Worm (Caenorhabditis elegans) whole organism, L4 larva: Measurements from ENCODE around the gene cnt-2.
A peak's percentile ranks its signal among the peaks of the same experiment; 100 is the strongest.

Experiments used
- D1046.2 ChIP-seq: fragments of 200-800 bp; sonication (Bioruptor generic); IDR thresholded peaks from 2 replicates; pipeline ENCODE4 v1.3.6; 2022; ENCODE audit warnings: missing genetic modification characterization, missing compliant biosample characterization
- F10B5.3 ChIP-seq: sonication (generic microtip); optimal IDR thresholded peaks from 2 replicates; lab custom pipeline; 2016; ENCODE audit warnings: mild to moderate bottlenecking, missing genetic modification characterization, missing compliant biosample characterization
- F26F4.8 ChIP-seq: fragments of 200-800 bp; sonication (Bioruptor generic); conservative IDR thresholded peaks from 2 replicates; pipeline ENCODE4 v1.3.6; 2022; ENCODE audit warnings: missing genetic modification characterization, missing compliant biosample characterization
- F44E2.7 ChIP-seq: fragments of 200-800 bp; sonication (Bioruptor generic); IDR thresholded peaks from 2 replicates; pipeline ENCODE4 v2.1.2; 2022; ENCODE audit warnings: missing genetic modification characterization, missing compliant biosample characterization
- F49E8.2 ChIP-seq: sonication (generic microtip); optimal IDR thresholded peaks from 2 replicates; lab custom pipeline; 2016; ENCODE audit warnings: missing compliant biosample characterization, mild to moderate bottlenecking, missing genetic modification characterization, borderline replicate concordance
- Y105C5A.15 ChIP-seq: fragments of 200-800 bp; sonication (Bioruptor generic); IDR thresholded peaks from 2 replicates; pipeline ENCODE4 v1.3.6; 2022; ENCODE audit warnings: missing genetic modification characterization, missing compliant biosample characterization
- Y48G9A.11 ChIP-seq: fragments of 200-800 bp; sonication (Bioruptor generic); IDR thresholded peaks from 2 replicates; pipeline ENCODE4 v1.3.6; 2022; ENCODE audit warnings: missing genetic modification reagents, missing genetic modification characterization, missing compliant biosample characterization
- aha-1 ChIP-seq: fragments of 150-350 bp; peaks from one replicate; lab custom pipeline; 2014; ENCODE audit warnings: missing biosample characterization, missing genetic modification characterization
- aly-2 ChIP-seq: sonication (generic microtip); optimal IDR thresholded peaks from 2 replicates; lab custom pipeline; 2018; ENCODE audit warnings: missing biosample characterization, missing genetic modification characterization
- arid-1 ChIP-seq: fragments of 200-800 bp; sonication (Bioruptor generic); conservative IDR thresholded peaks from 2 replicates; pipeline ENCODE4 v1.3.6; 2022; ENCODE audit warnings: missing genetic modification reagents, missing genetic modification characterization, missing compliant biosample characterization
- ceh-44 ChIP-seq: fragments of 200-800 bp; sonication (Bioruptor generic); IDR thresholded peaks from 2 replicates; pipeline ENCODE4 v1.3.6; 2022; ENCODE audit warnings: missing genetic modification reagents, missing genetic modification characterization, missing compliant biosample characterization
- ceh-62 ChIP-seq: sonication (generic microtip); optimal IDR thresholded peaks from 2 replicates; lab custom pipeline; 2017; ENCODE audit warnings: missing biosample characterization, missing genetic modification characterization
- ceh-82 ChIP-seq: sonication (generic microtip); optimal IDR thresholded peaks from 2 replicates; lab custom pipeline; 2017; ENCODE audit warnings: missing biosample characterization, missing genetic modification characterization
- daf-19 ChIP-seq: fragments of 200-800 bp; sonication (Bioruptor generic); conservative IDR thresholded peaks from 2 replicates; pipeline ENCODE4 v1.3.6; 2022; ENCODE audit warnings: missing genetic modification characterization, missing compliant biosample characterization
- dmd-8 ChIP-seq: fragments of 200-800 bp; sonication (Bioruptor generic); IDR thresholded peaks from 2 replicates; pipeline ENCODE4 v1.3.6; 2022; ENCODE audit warnings: missing genetic modification characterization, missing compliant biosample characterization
- dmd-9 ChIP-seq: fragments of 200-800 bp; sonication (Bioruptor generic); IDR thresholded peaks from 2 replicates; pipeline ENCODE4 v1.3.6; 2022; ENCODE audit warnings: missing genetic modification reagents, missing genetic modification characterization, missing compliant biosample characterization
- dpl-1 ChIP-seq: fragments of 150-350 bp; optimal IDR thresholded peaks from 2 replicates; lab custom pipeline; 2014; ENCODE audit warnings: missing biosample characterization, missing genetic modification reagents, missing genetic modification characterization
- dve-1 ChIP-seq: sonication (generic microtip); optimal IDR thresholded peaks from 2 replicates; lab custom pipeline; 2017; ENCODE audit warnings: antibody characterized with exemption, mild to moderate bottlenecking, missing genetic modification characterization, missing compliant biosample characterization; ENCODE audit not compliant: insufficient read depth
- egl-27 ChIP-seq: sonication (generic microtip); optimal IDR thresholded peaks from 3 replicates; lab custom pipeline; 2017; ENCODE audit warnings: missing biosample characterization, missing genetic modification reagents, missing genetic modification characterization
- egl-43 ChIP-seq: fragments of 200-800 bp; sonication (Bioruptor generic); IDR thresholded peaks from 2 replicates; pipeline ENCODE4 v1.3.6; 2022; ENCODE audit warnings: missing genetic modification reagents, missing genetic modification characterization, missing compliant biosample characterization
- fos-1 ChIP-seq: fragments of 150-350 bp; optimal IDR thresholded peaks from 2 replicates; lab custom pipeline; 2014; ENCODE audit warnings: missing biosample characterization, missing genetic modification characterization
- gei-8 ChIP-seq: fragments of 200-800 bp; sonication (Bioruptor generic); optimal IDR thresholded peaks from 2 replicates; lab custom pipeline; 2018; ENCODE audit warnings: mild to moderate bottlenecking, missing genetic modification characterization, missing compliant biosample characterization
- hlh-30 ChIP-seq: sonication (generic microtip); optimal IDR thresholded peaks from 2 replicates; lab custom pipeline; 2017; ENCODE audit warnings: antibody characterized with exemption, mild to moderate bottlenecking, missing genetic modification characterization, missing compliant biosample characterization; ENCODE audit not compliant: insufficient read depth
- hmg-1.1 ChIP-seq: fragments of 200-800 bp; sonication (Bioruptor generic); IDR thresholded peaks from 2 replicates; pipeline ENCODE4 v1.3.6; 2022; ENCODE audit warnings: missing genetic modification reagents, missing genetic modification characterization, missing compliant biosample characterization
- lim-7 ChIP-seq: fragments of 200-800 bp; sonication (Bioruptor generic); IDR thresholded peaks from 2 replicates; pipeline ENCODE4 v1.3.6; 2022; ENCODE audit warnings: missing genetic modification characterization, missing compliant biosample characterization
- lin-1 ChIP-seq: fragments of 200-800 bp; sonication (Bioruptor generic); IDR thresholded peaks from 2 replicates; pipeline ENCODE4 v1.3.6; 2022; ENCODE audit warnings: missing genetic modification reagents, missing genetic modification characterization, missing compliant biosample characterization
- lin-13 ChIP-seq: fragments of 150-350 bp; optimal IDR thresholded peaks from 2 replicates; lab custom pipeline; 2014; ENCODE audit warnings: missing biosample characterization, missing genetic modification reagents, missing genetic modification characterization
- lin-15B ChIP-seq: fragments of 150-350 bp; sonication (generic microtip); optimal IDR thresholded peaks from 3 replicates; lab custom pipeline; 2014; ENCODE audit warnings: missing biosample characterization, missing genetic modification characterization
- lin-39 ChIP-seq: fragments of 150-350 bp; optimal IDR thresholded peaks from 2 replicates; lab custom pipeline; 2014; ENCODE audit warnings: missing biosample characterization, missing genetic modification reagents, missing genetic modification characterization
- lir-3 ChIP-seq: sonication (generic microtip); optimal IDR thresholded peaks from 2 replicates; lab custom pipeline; 2016; ENCODE audit warnings: mild to moderate bottlenecking, missing genetic modification characterization, missing compliant biosample characterization
- madf-9 ChIP-seq: fragments of 200-800 bp; sonication (Bioruptor generic); conservative IDR thresholded peaks from 2 replicates; pipeline ENCODE4 v1.3.6; 2022; ENCODE audit warnings: missing genetic modification reagents, missing genetic modification characterization, missing compliant biosample characterization
- mes-2 ChIP-seq: sonication (generic microtip); optimal IDR thresholded peaks from 2 replicates; lab custom pipeline; 2016; ENCODE audit warnings: missing genotype, mild to moderate bottlenecking, missing genetic modification characterization, missing compliant biosample characterization; ENCODE audit not compliant: poor library complexity, severe bottlenecking
- mxl-3 ChIP-seq: fragments of 200-800 bp; sonication (Bioruptor generic); optimal IDR thresholded peaks from 2 replicates; lab custom pipeline; 2018; ENCODE audit warnings: mild to moderate bottlenecking, missing genetic modification characterization, missing compliant biosample characterization
- nhr-11 ChIP-seq: fragments of 150-350 bp; optimal IDR thresholded peaks from 2 replicates; lab custom pipeline; 2014; ENCODE audit warnings: missing biosample characterization, missing genetic modification characterization
- nhr-28 ChIP-seq: fragments of 150-350 bp; optimal IDR thresholded peaks from 2 replicates; lab custom pipeline; 2014; ENCODE audit warnings: missing biosample characterization, missing genetic modification characterization
- nhr-41 ChIP-seq: fragments of 200-800 bp; sonication (Bioruptor generic); IDR thresholded peaks from 2 replicates; pipeline ENCODE4 v1.3.6; 2022; ENCODE audit warnings: missing genetic modification reagents, missing genetic modification characterization, missing compliant biosample characterization
- nhr-6 ChIP-seq: fragments of 150-350 bp; optimal IDR thresholded peaks from 2 replicates; lab custom pipeline; 2014; ENCODE audit warnings: missing biosample characterization, missing genetic modification characterization
- nhr-77 ChIP-seq: fragments of 150-350 bp; optimal IDR thresholded peaks from 2 replicates; lab custom pipeline; 2014; ENCODE audit warnings: missing biosample characterization, missing genetic modification characterization
- rbr-2 ChIP-seq: sonication (generic microtip); optimal IDR thresholded peaks from 2 replicates; lab custom pipeline; 2016; ENCODE audit warnings: missing genotype, missing genetic modification characterization, missing compliant biosample characterization
- sdz-12 ChIP-seq: fragments of 200-800 bp; sonication (Bioruptor generic); optimal IDR thresholded peaks from 2 replicates; lab custom pipeline; 2018; ENCODE audit warnings: mild to moderate bottlenecking, missing genetic modification characterization, missing compliant biosample characterization
- snpc-1.2 ChIP-seq: fragments of 200-800 bp; sonication (Bioruptor generic); IDR thresholded peaks from 2 replicates; pipeline ENCODE4 v1.3.6; 2022; ENCODE audit warnings: missing genetic modification reagents, missing genetic modification characterization, missing compliant biosample characterization
- snpc-4 ChIP-seq: fragments of 150-350 bp; optimal IDR thresholded peaks from 2 replicates; lab custom pipeline; 2014; ENCODE audit warnings: missing biosample characterization, missing genetic modification characterization
- spr-1 ChIP-seq: sonication (generic microtip); optimal IDR thresholded peaks from 2 replicates; lab custom pipeline; 2016; ENCODE audit warnings: mild to moderate bottlenecking, missing genetic modification characterization, missing compliant biosample characterization
- spr-3 ChIP-seq: fragments of 200-800 bp; sonication (Bioruptor generic); optimal IDR thresholded peaks from 2 replicates; lab custom pipeline; 2018; ENCODE audit warnings: mild to moderate bottlenecking, missing genetic modification characterization, missing compliant biosample characterization
- tra-1 ChIP-seq: fragments of 200-800 bp; sonication (Bioruptor generic); IDR thresholded peaks from 2 replicates; pipeline ENCODE4 v1.3.6; 2022; ENCODE audit warnings: missing genetic modification reagents, missing genetic modification characterization, missing compliant biosample characterization
- unc-39 ChIP-seq: sonication (generic microtip); optimal IDR thresholded peaks from 2 replicates; lab custom pipeline; 2017; ENCODE audit warnings: missing biosample characterization, missing genetic modification characterization
- unc-62 ChIP-seq, 3 experiments: fragments of 150-350 bp in 1 of 3; sonication (generic microtip); optimal IDR thresholded peaks in 2 of 3; peaks in 1 of 3; 1 replicate in 1 of 3; 2 replicates in 2 of 3; lab custom pipeline; 2014 to 2017; ENCODE audit warnings: missing biosample characterization in 3 of 3, missing genetic modification characterization in 3 of 3, missing genetic modification reagents in 3 of 3, missing genotype in 1 of 3
- vab-7 ChIP-seq: fragments of 200-800 bp; sonication (Bioruptor generic); IDR thresholded peaks from 2 replicates; pipeline ENCODE4 v1.3.6; 2022; ENCODE audit warnings: missing genetic modification reagents, missing genetic modification characterization, missing compliant biosample characterization
- zfp-3 ChIP-seq: fragments of 200-800 bp; sonication (Bioruptor generic); conservative IDR thresholded peaks from 2 replicates; pipeline ENCODE4 v1.3.6; 2022; ENCODE audit warnings: missing genetic modification reagents, missing genetic modification characterization, missing compliant biosample characterization
- zip-11 ChIP-seq: fragments of 200-800 bp; sonication (Bioruptor generic); IDR thresholded peaks from 2 replicates; pipeline ENCODE4 v1.3.6; 2022; ENCODE audit warnings: missing genetic modification characterization, missing compliant biosample characterization

cnt-2 gene

ce11 chrIII:10624564-10624963 is 30.3 kb upstream of the cnt-2 start (continued):
- TF ChIP-seq D1046.2 (GFP tag; lab: Robert Waterston, UW) (peak; percentile 89), lin-39 (no peak), dve-1 (tag; lab: Kevin White, UChicago) (peak; percentile 46), vab-7 (GFP tag; lab: Robert Waterston, UW) (peak; percentile 94), snpc-4 (no peak), Y48G9A.11 (GFP tag; lab: Robert Waterston, UW) (peak; percentile 63; the same call in 1 of the 2 replicates), gei-8 (GFP tag; lab: Kevin White, UChicago) (peak; percentile 30), nhr-6 (tag; lab: Kevin White, UChicago) (peak; percentile 51), mes-2 (tag; lab: Kevin White, UChicago) (peak; percentile 66), nhr-28 (tag; lab: Kevin White, UChicago) (no peak), nhr-11 (tag; lab: Kevin White, UChicago) (no peak), lin-1 (peak; percentile 64; the same call in 1 of the 2 replicates), madf-9 (GFP tag; lab: Robert Waterston, UW) (peak; percentile 71), F10B5.3 (tag; lab: Kevin White, UChicago) (no peak), lin-15B (tag; lab: Kevin White, UChicago) (no peak), F26F4.8 (GFP tag; lab: Robert Waterston, UW) (peak; percentile 80), lim-7 (GFP tag; lab: Robert Waterston, UW) (peak; percentile 99), zfp-3 (0 out of 2 replicates have a peak, but pooled peaks have one; percentile 27), Y105C5A.15 (GFP tag; lab: Robert Waterston, UW) (0 out of 2 replicates have a peak, but pooled peaks have one; percentile 48), ceh-62 (tag; lab: Kevin White, UChicago) (no peak), ceh-44 (GFP tag; lab: Robert Waterston, UW) (0 out of 2 replicates have a peak, but pooled peaks have one; percentile 74), snpc-1.2 (GFP tag; lab: Robert Waterston, UW) (peak; percentile 69; the same call in 1 of the 2 replicates), nhr-41 (GFP tag; lab: Robert Waterston, UW) (0 out of 2 replicates have a peak, but pooled peaks have one; percentile 53), egl-43 (peak; percentile 94), hmg-1.1 (GFP tag; lab: Robert Waterston, UW) (peak; percentile 74), aly-2 (tag; lab: Kevin White, UChicago) (no peak), tra-1 (peak; percentile 76), unc-62 (GFP tag; optimal IDR thresholded peaks at IDR 0.05 in 1 of 2; lab: Kevin White, UChicago) (no peak), unc-62 (tag; optimal IDR thresholded peaks at IDR 0.05; lab: Kevin White, UChicago) (no peak), F44E2.7 (GFP tag; lab: Robert Waterston, UW) (peak; percentile 97), F49E8.2 (tag; lab: Kevin White, UChicago) (peak; percentile 66), dmd-8 (GFP tag; lab: Robert Waterston, UW) (peak; percentile 94), arid-1 (GFP tag; lab: Robert Waterston, UW) (peak; percentile 95), daf-19 (GFP tag; lab: Robert Waterston, UW) (no peak; the same call in 1 of the 2 replicates), spr-3 (peak; percentile 60), dpl-1 (GFP tag; lab: Kevin White, UChicago) (no peak), fos-1 (tag; lab: Kevin White, UChicago) (no peak), sdz-12 (GFP tag; lab: Kevin White, UChicago) (peak; percentile 56), ceh-82 (no peak), nhr-77 (no peak), zip-11 (GFP tag; lab: Robert Waterston, UW) (no peak), aha-1 (tag; lab: Kevin White, UChicago) (no peak), spr-1 (tag; lab: Kevin White, UChicago) (peak; percentile 58), unc-39 (no peak), dmd-9 (GFP tag; lab: Robert Waterston, UW) (peak; percentile 59; the same call in 1 of the 2 replicates), mxl-3 (GFP tag; lab: Kevin White, UChicago) (peak; percentile 20), lir-3 (tag; lab: Kevin White, UChicago) (peak; percentile 62), rbr-2 (tag; lab: Kevin White, UChicago) (peak; percentile 48), egl-27 (tag; lab: Kevin White, UChicago) (no peak), hlh-30 (tag; lab: Kevin White, UChicago) (peak; percentile 22), lin-13 (GFP tag; lab: Kevin White, UChicago) (peak; percentile 69)
